Worm (Caenorhabditis elegans) whole organism, L4 larva: ENCODE results near the gene Y39A1A.21.

ENCODE experiments used
- F26F4.8 ChIP-seq: fragments of 200-800 bp; sonication (Bioruptor generic); conservative IDR thresholded peaks from 2 replicates; pipeline ENCODE4 v1.3.6; 2022; ENCODE audit warnings: missing genetic modification characterization, missing compliant biosample characterization
- T20F7.1 ChIP-seq: fragments of 200-800 bp; sonication (Bioruptor generic); optimal IDR thresholded peaks from 2 replicates; lab custom pipeline; 2018; ENCODE audit warnings: mild to moderate bottlenecking, missing genetic modification characterization, missing compliant biosample characterization
- aha-1 ChIP-seq: fragments of 150-350 bp; peaks from one replicate; lab custom pipeline; 2014; ENCODE audit warnings: missing biosample characterization, missing genetic modification characterization
- ceh-20 ChIP-seq: fragments of 200-800 bp; sonication (Bioruptor generic); IDR thresholded peaks from 2 replicates; pipeline ENCODE4 v1.3.6; 2022; ENCODE audit warnings: missing genetic modification reagents, missing genetic modification characterization, missing compliant biosample characterization
- ceh-62 ChIP-seq: sonication (generic microtip); optimal IDR thresholded peaks from 2 replicates; lab custom pipeline; 2017; ENCODE audit warnings: missing biosample characterization, missing genetic modification characterization
- ceh-82 ChIP-seq: sonication (generic microtip); optimal IDR thresholded peaks from 2 replicates; lab custom pipeline; 2017; ENCODE audit warnings: missing biosample characterization, missing genetic modification characterization
- ctbp-1 ChIP-seq: fragments of 200-800 bp; sonication (Bioruptor generic); IDR thresholded peaks from 2 replicates; pipeline ENCODE4 v1.3.6; 2022; ENCODE audit warnings: missing genetic modification reagents, missing genetic modification characterization, missing compliant biosample characterization
- daf-12 ChIP-seq: fragments of 150-350 bp; optimal IDR thresholded peaks from 2 replicates; lab custom pipeline; 2014; ENCODE audit warnings: missing biosample characterization, missing genetic modification reagents, missing genetic modification characterization
- dmd-8 ChIP-seq: fragments of 200-800 bp; sonication (Bioruptor generic); IDR thresholded peaks from 2 replicates; pipeline ENCODE4 v1.3.6; 2022; ENCODE audit warnings: missing genetic modification characterization, missing compliant biosample characterization
- hlh-11 ChIP-seq: fragments of 200-800 bp; sonication (Bioruptor generic); optimal IDR thresholded peaks from 2 replicates; lab custom pipeline; 2018; ENCODE audit warnings: mild to moderate bottlenecking, missing genetic modification characterization, missing compliant biosample characterization
- hmg-1.1 ChIP-seq: fragments of 200-800 bp; sonication (Bioruptor generic); IDR thresholded peaks from 2 replicates; pipeline ENCODE4 v1.3.6; 2022; ENCODE audit warnings: missing genetic modification reagents, missing genetic modification characterization, missing compliant biosample characterization
- madf-5 ChIP-seq, 2 experiments: fragments of 200-800 bp; sonication (Bioruptor generic); IDR thresholded peaks; 2 replicates each; pipeline ENCODE4 v1.3.6; 2022; ENCODE audit warnings: missing compliant biosample characterization in 2 of 2, missing genetic modification characterization in 2 of 2
- madf-9 ChIP-seq: fragments of 200-800 bp; sonication (Bioruptor generic); conservative IDR thresholded peaks from 2 replicates; pipeline ENCODE4 v1.3.6; 2022; ENCODE audit warnings: missing genetic modification reagents, missing genetic modification characterization, missing compliant biosample characterization
- mdl-1 ChIP-seq, 2 experiments: fragments of 150-350 bp in 1 of 2; sonication (generic microtip) in 1 of 2; optimal IDR thresholded peaks; 2 replicates each; lab custom pipeline; 2014 to 2017; ENCODE audit warnings: missing biosample characterization in 2 of 2, missing genetic modification characterization in 2 of 2
- mxl-3 ChIP-seq: fragments of 200-800 bp; sonication (Bioruptor generic); optimal IDR thresholded peaks from 2 replicates; lab custom pipeline; 2018; ENCODE audit warnings: mild to moderate bottlenecking, missing genetic modification characterization, missing compliant biosample characterization
- nhr-10 ChIP-seq: fragments of 150-350 bp; optimal IDR thresholded peaks from 2 replicates; lab custom pipeline; 2014; ENCODE audit warnings: missing biosample characterization, missing genetic modification characterization
- nhr-28 ChIP-seq: fragments of 150-350 bp; optimal IDR thresholded peaks from 2 replicates; lab custom pipeline; 2014; ENCODE audit warnings: missing biosample characterization, missing genetic modification characterization
- nhr-48 ChIP-seq: sonication (generic microtip); optimal IDR thresholded peaks from 2 replicates; lab custom pipeline; 2016; ENCODE audit warnings: mild to moderate bottlenecking, missing genetic modification characterization, missing compliant biosample characterization
- nhr-77 ChIP-seq: fragments of 150-350 bp; optimal IDR thresholded peaks from 2 replicates; lab custom pipeline; 2014; ENCODE audit warnings: missing biosample characterization, missing genetic modification characterization
- pha-4 ChIP-seq, 2 experiments: fragments of 150-350 bp in 1 of 2; fragments of 200-800 bp in 1 of 2; sonication (Bioruptor generic) in 1 of 2; IDR thresholded peaks in 1 of 2; optimal IDR thresholded peaks in 1 of 2; 2 replicates each; pipeline versions ENCODE4 v1.3.6 to Lab custom; 2014 to 2022; ENCODE audit warnings: missing genetic modification characterization in 2 of 2, missing genetic modification reagents in 2 of 2, missing biosample characterization in 1 of 2, missing compliant biosample characterization in 1 of 2
- php-3 ChIP-seq: fragments of 200-800 bp; sonication (Bioruptor generic); IDR thresholded peaks from 2 replicates; pipeline ENCODE4 v1.3.6; 2022; ENCODE audit warnings: missing genetic modification reagents, missing genetic modification characterization, missing compliant biosample characterization
- saeg-2 ChIP-seq: fragments of 200-800 bp; sonication (Bioruptor generic); IDR thresholded peaks from 2 replicates; pipeline ENCODE4 v1.3.6; 2022; ENCODE audit warnings: missing genetic modification reagents, missing genetic modification characterization, missing compliant biosample characterization
- sdz-12 ChIP-seq: fragments of 200-800 bp; sonication (Bioruptor generic); optimal IDR thresholded peaks from 2 replicates; lab custom pipeline; 2018; ENCODE audit warnings: mild to moderate bottlenecking, missing genetic modification characterization, missing compliant biosample characterization
- unc-62 ChIP-seq, 3 experiments: fragments of 150-350 bp in 1 of 3; sonication (generic microtip); optimal IDR thresholded peaks in 2 of 3; peaks in 1 of 3; 1 replicate in 1 of 3; 2 replicates in 2 of 3; lab custom pipeline; 2014 to 2017; ENCODE audit warnings: missing biosample characterization in 3 of 3, missing genetic modification characterization in 3 of 3, missing genetic modification reagents in 3 of 3, missing genotype in 1 of 3
- zfp-2 ChIP-seq: sonication (generic microtip); optimal IDR thresholded peaks from 2 replicates; lab custom pipeline; 2016; ENCODE audit warnings: mild to moderate bottlenecking, missing genetic modification characterization, missing compliant biosample characterization
- zip-11 ChIP-seq: fragments of 200-800 bp; sonication (Bioruptor generic); IDR thresholded peaks from 2 replicates; pipeline ENCODE4 v1.3.6; 2022; ENCODE audit warnings: missing genetic modification characterization, missing compliant biosample characterization
- zip-2 ChIP-seq: fragments of 150-350 bp; optimal IDR thresholded peaks from 2 replicates; lab custom pipeline; 2014; ENCODE audit warnings: missing biosample characterization, missing genetic modification characterization

Y39A1A.21 gene

ce11 chrIII:10704499-10704898, 2.3 kb downstream of the Y39A1A.21 start:
- TF ChIP-seq zip-11 (GFP tag; lab: Robert Waterston, UW) (no peak), nhr-28 (tag; lab: Kevin White, UChicago) (no peak), madf-5 (GFP tag; IDR thresholded peaks at IDR 0.05; lab: Robert Waterston, UW) (no peak), nhr-77 (tag; lab: Kevin White, UChicago) (no peak), mxl-3 (GFP tag; lab: Kevin White, UChicago) (no peak), unc-62 (GFP tag; optimal IDR thresholded peaks at IDR 0.05 in 1 of 2; lab: Kevin White, UChicago) (peak in 1 of 2 experiments; percentile 95), unc-62 (tag; optimal IDR thresholded peaks at IDR 0.05; lab: Kevin White, UChicago) (no peak), sdz-12 (GFP tag; lab: Kevin White, UChicago) (no peak)

DNA sequence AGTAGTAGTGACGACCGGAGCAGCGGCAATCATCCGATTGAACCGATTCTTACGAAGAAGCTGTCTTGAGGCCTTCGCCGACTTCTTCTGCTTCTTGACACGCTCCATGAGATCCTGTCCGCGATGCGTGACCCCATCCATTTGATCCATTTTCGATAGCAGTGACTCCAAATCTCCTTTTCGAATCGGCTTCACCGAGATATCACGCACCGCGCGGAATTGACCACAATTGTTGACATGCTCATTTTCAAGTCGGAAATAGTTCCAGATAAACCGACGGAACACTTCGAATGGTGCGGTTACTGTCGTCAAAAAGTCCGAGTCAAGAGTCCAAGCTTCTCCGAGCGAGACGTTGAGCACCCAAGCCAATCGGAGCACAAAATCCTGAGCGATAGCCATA, 3.0 kb downstream of the Y39A1A.21 start:
- no peak for TF ChIP-seq ctbp-1 (GFP tag; lab: Robert Waterston, UW)
- TF ChIP-seq aha-1 (tag; lab: Kevin White, UChicago) = peak; percentile 88

DNA sequence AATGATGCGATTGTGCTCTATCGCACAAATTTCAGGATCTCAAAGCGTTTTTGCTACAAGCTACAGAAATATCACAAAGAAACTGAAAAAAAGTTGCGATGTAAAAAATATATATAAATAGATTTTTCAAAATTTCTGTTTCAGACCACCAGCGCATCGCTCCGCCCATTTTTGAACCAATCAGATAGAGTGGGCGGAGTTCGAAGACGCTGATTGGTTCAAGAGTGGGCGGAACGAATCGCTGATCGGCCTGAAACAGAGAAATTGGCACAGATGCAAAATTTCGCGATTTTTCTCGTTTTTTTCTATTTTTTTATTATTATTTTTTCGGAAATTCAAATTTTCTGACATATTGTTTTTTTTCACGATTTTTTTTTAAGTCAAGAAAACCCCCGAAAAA, 4.0 kb downstream of the Y39A1A.21 start:
- TF ChIP-seq ceh-82 (tag; lab: Kevin White, UChicago) (no peak), hmg-1.1 (GFP tag; lab: Robert Waterston, UW) (no peak), dmd-8 (GFP tag; lab: Robert Waterston, UW) (no peak), madf-9 (GFP tag; lab: Robert Waterston, UW) (no peak)
- TF ChIP-seq, all 104 proteins: peak for 0

DNA sequence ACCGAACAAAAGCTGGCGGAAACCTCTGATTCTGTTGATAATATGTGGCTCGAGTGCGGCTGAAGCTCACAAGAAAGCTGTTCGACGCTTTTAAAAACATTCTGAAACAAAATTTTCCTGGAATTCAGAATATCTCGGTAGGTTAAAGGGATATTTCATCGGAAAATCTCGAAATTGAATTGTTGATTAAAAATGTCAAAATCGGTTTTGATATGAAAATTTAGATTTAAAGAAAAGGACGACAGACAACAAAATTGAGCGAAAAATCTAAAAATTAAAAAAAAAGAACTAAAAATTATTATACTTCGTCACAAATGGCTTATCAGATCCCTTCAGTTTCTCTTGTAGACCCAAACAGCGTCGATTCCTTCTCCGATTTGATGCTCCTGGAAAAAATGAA, 6.4 kb downstream of the Y39A1A.21 start, which contains the start of gene Y39A1A.20:
Gene Y39A1A.20 (minus strand): TSS at position 101 of the 400 bp plus-strand sequence.
- no peak for TF ChIP-seq sdz-12 (GFP tag; lab: Kevin White, UChicago)
- peak; percentile 83 for TF ChIP-seq aha-1 (tag; lab: Kevin White, UChicago)

DNA sequence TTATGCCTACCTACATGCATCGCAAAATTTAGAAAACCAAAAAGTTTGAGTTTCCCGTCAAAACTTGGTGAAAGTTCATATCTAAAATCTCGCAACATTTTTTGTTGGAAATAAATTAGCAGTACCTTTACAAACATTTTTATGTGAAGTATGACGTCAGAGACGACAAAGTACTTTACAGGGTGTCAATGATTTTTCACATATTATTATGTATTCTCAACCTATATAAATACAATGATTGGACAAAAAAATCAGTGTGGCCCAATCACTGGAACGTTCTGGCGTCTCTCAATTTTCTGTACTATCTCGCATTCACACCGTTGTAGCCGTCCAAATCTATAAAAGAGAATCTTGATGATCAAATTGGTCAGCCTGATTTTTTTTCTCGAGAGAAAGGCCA, 12.5 kb downstream of the Y39A1A.21 start, which contains the start of the genes Y39A1A.18 and fmo-3:
Gene Y39A1A.18 (minus strand): TSS at position 192 of the 400 bp plus-strand sequence.
Gene fmo-3 (plus strand): TSS at position 388 of the 400 bp plus-strand sequence.
- TF ChIP-seq nhr-48 (no peak), nhr-28 (tag; lab: Kevin White, UChicago) (peak; percentile 38)

DNA sequence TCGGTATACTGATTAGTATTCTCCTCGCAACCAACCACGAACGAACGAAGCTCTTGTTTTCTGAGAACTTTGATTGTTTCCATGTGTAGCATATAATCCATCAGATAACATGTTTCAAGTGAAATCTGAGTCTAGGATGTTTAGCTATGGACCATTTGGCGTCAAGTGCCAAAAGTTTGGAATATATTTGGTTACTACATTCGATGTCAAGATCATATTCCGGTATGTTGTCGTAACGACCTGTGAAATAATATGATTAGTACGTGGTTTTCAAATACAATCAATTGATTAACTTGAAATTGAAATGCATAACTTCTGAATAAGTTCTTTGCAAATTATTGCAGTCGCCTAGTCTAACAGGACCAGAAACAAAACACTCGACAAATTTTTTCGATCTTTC, 15.8 kb downstream of the Y39A1A.21 start, which contains the start of gene Y39A1A.17:
Gene Y39A1A.17 (minus strand): TSS at position 101 of the 400 bp plus-strand sequence.
- no peak for TF ChIP-seq mdl-1 (tag; optimal IDR thresholded peaks at IDR 0.05; lab: Kevin White, UChicago)
- TF ChIP-seq zfp-2 (tag; lab: Kevin White, UChicago) = no peak
- no peak for TF ChIP-seq php-3
- TF ChIP-seq nhr-10 (tag; lab: Kevin White, UChicago) = no peak
- no peak for TF ChIP-seq zip-2
- no peak for TF ChIP-seq T20F7.1
- TF ChIP-seq ceh-62 (tag; lab: Kevin White, UChicago) = no peak
- no peak for TF ChIP-seq F26F4.8 (GFP tag; lab: Robert Waterston, UW)
- TF ChIP-seq hlh-11 (tag; lab: Kevin White, UChicago) = no peak
- no peak for TF ChIP-seq madf-9 (GFP tag; lab: Robert Waterston, UW)

ce11 chrIII:10689057-10689456, 17.8 kb downstream of the Y39A1A.21 start, which contains the start of gene Y39A1A.31:
TSS of gene Y39A1A.31 (minus strand) at chrIII:10689157.
- TF ChIP-seq ceh-20 (no peak), saeg-2 (GFP tag; lab: Robert Waterston, UW) (no peak), aha-1 (tag; lab: Kevin White, UChicago) (peak; percentile 64), pha-4 (GFP tag; IDR thresholded peaks at IDR 0.05; lab: Robert Waterston, UW) (no peak), pha-4 (tag; optimal IDR thresholded peaks at IDR 0.05; lab: Kevin White, UChicago) (no peak), daf-12 (no peak), nhr-10 (tag; lab: Kevin White, UChicago) (no peak)
